Worm (Caenorhabditis elegans) whole organism, L3 larva: ENCODE measurements around the gene R53.8.

Experiments used
- R02D3.7 ChIP-seq: fragments of 150-350 bp; optimal IDR thresholded peaks from 2 replicates; lab custom pipeline; 2014; ENCODE audit warnings: missing biosample characterization, missing genetic modification characterization
- ZK546.5 ChIP-seq: sonication (generic microtip); optimal IDR thresholded peaks from 2 replicates; lab custom pipeline; 2017; ENCODE audit warnings: missing biosample characterization, missing genetic modification characterization
- aly-2 ChIP-seq: fragments of 150-350 bp; optimal IDR thresholded peaks from 2 replicates; lab custom pipeline; 2014; ENCODE audit warnings: missing biosample characterization, missing genetic modification characterization
- ama-1 ChIP-seq: fragments of 150-350 bp; optimal IDR thresholded peaks from 2 replicates; lab custom pipeline; 2018
- ceh-16 ChIP-seq: sonication (generic microtip); optimal IDR thresholded peaks from 2 replicates; lab custom pipeline; 2017; ENCODE audit warnings: missing biosample characterization, missing genetic modification characterization
- ceh-28 ChIP-seq: fragments of 150-350 bp; optimal IDR thresholded peaks from 2 replicates; lab custom pipeline; 2014; ENCODE audit warnings: missing biosample characterization, missing genetic modification reagents, missing genetic modification characterization
- ceh-82 ChIP-seq: fragments of 150-350 bp; optimal IDR thresholded peaks from 2 replicates; lab custom pipeline; 2014; ENCODE audit warnings: missing biosample characterization, missing genetic modification characterization
- ceh-9 ChIP-seq: sonication (generic microtip); optimal IDR thresholded peaks from 2 replicates; lab custom pipeline; 2018; ENCODE audit warnings: missing biosample characterization, missing genetic modification characterization
- daf-12 ChIP-seq: fragments of 150-350 bp; optimal IDR thresholded peaks from 2 replicates; lab custom pipeline; 2014; ENCODE audit warnings: missing biosample characterization, missing genetic modification reagents, missing genetic modification characterization
- egl-27 ChIP-seq: sonication (generic microtip); optimal IDR thresholded peaks from 4 replicates; lab custom pipeline; 2017; ENCODE audit warnings: missing biosample characterization, missing genetic modification reagents, missing genetic modification characterization
- egl-5 ChIP-seq: fragments of 150-350 bp; optimal IDR thresholded peaks from 2 replicates; lab custom pipeline; 2017; ENCODE audit warnings: missing biosample characterization, missing genetic modification reagents, missing genetic modification characterization, inconsistent platforms
- elt-1 ChIP-seq: fragments of 150-350 bp; optimal IDR thresholded peaks from 2 replicates; lab custom pipeline; 2014; ENCODE audit warnings: missing biosample characterization, missing genetic modification characterization
- elt-2 ChIP-seq: sonication (generic microtip); optimal IDR thresholded peaks from 2 replicates; lab custom pipeline; 2016; ENCODE audit warnings: missing genetic modification reagents, mild to moderate bottlenecking, missing genetic modification characterization, missing compliant biosample characterization
- elt-3 ChIP-seq, 3 experiments: fragments of 150-350 bp in 1 of 3; sonication (generic microtip) in 2 of 3; optimal IDR thresholded peaks; 2 replicates in 2 of 3; 4 replicates in 1 of 3; lab custom pipeline; 2014 to 2017; ENCODE audit warnings: missing biosample characterization in 3 of 3, missing genetic modification characterization in 3 of 3
- eor-1 ChIP-seq, 2 experiments: fragments of 150-350 bp; optimal IDR thresholded peaks; 2 replicates each; lab custom pipeline; 2014 to 2018; ENCODE audit warnings: missing biosample characterization in 2 of 2, missing genetic modification characterization in 2 of 2
- fos-1 ChIP-seq: fragments of 150-350 bp; optimal IDR thresholded peaks from 2 replicates; lab custom pipeline; 2014; ENCODE audit warnings: missing biosample characterization, missing genetic modification characterization
- hmg-11 ChIP-seq: sonication (generic microtip); optimal IDR thresholded peaks from 2 replicates; lab custom pipeline; 2016; ENCODE audit warnings: missing genetic modification characterization, missing compliant biosample characterization
- jun-1 ChIP-seq: fragments of 150-350 bp; optimal IDR thresholded peaks from 2 replicates; lab custom pipeline; 2014; ENCODE audit warnings: missing biosample characterization, missing genetic modification reagents, missing genetic modification characterization
- lin-15B ChIP-seq: fragments of 150-350 bp; optimal IDR thresholded peaks from 2 replicates; lab custom pipeline; 2014; ENCODE audit warnings: missing biosample characterization, missing genetic modification characterization
- lin-39 ChIP-seq: fragments of 150-350 bp; optimal IDR thresholded peaks from 2 replicates; lab custom pipeline; 2018; ENCODE audit warnings: missing biosample characterization, missing genetic modification reagents, missing genetic modification characterization
- lsy-12 ChIP-seq: sonication (generic microtip); optimal IDR thresholded peaks from 2 replicates; lab custom pipeline; 2016; ENCODE audit warnings: mild to moderate bottlenecking, missing genetic modification characterization, missing compliant biosample characterization
- mml-1 ChIP-seq: fragments of 150-350 bp; sonication (generic microtip); optimal IDR thresholded peaks from 3 replicates; lab custom pipeline; 2014; ENCODE audit warnings: missing biosample characterization, missing genetic modification characterization
- nfya-1 ChIP-seq: sonication (generic microtip); optimal IDR thresholded peaks from 2 replicates; lab custom pipeline; 2017; ENCODE audit warnings: missing genetic modification characterization, mild to moderate bottlenecking, missing compliant biosample characterization, antibody characterized with exemption, moderate library complexity; ENCODE audit not compliant: insufficient read depth
- nhr-11 ChIP-seq: fragments of 150-350 bp; optimal IDR thresholded peaks from 2 replicates; lab custom pipeline; 2014; ENCODE audit warnings: missing biosample characterization, missing genetic modification characterization
- nhr-23 ChIP-seq: fragments of 150-350 bp; optimal IDR thresholded peaks from 2 replicates; lab custom pipeline; 2014; ENCODE audit warnings: missing biosample characterization, missing genetic modification reagents, missing genetic modification characterization
- nhr-237 ChIP-seq: fragments of 150-350 bp; optimal IDR thresholded peaks from 2 replicates; lab custom pipeline; 2014; ENCODE audit warnings: missing biosample characterization, missing genetic modification characterization
- nhr-25 ChIP-seq: sonication (generic microtip); optimal IDR thresholded peaks from 2 replicates; lab custom pipeline; 2017; ENCODE audit warnings: missing biosample characterization, missing genetic modification characterization
- nhr-28 ChIP-seq: fragments of 150-350 bp; optimal IDR thresholded peaks from 2 replicates; lab custom pipeline; 2014; ENCODE audit warnings: missing biosample characterization, missing genetic modification characterization
- nhr-43 ChIP-seq: sonication (generic microtip); optimal IDR thresholded peaks from 2 replicates; lab custom pipeline; 2016; ENCODE audit warnings: mild to moderate bottlenecking, missing genetic modification characterization, missing compliant biosample characterization; ENCODE audit not compliant: poor library complexity, severe bottlenecking
- nhr-67 ChIP-seq: fragments of 150-350 bp; optimal IDR thresholded peaks from 2 replicates; lab custom pipeline; 2014; ENCODE audit warnings: missing biosample characterization, missing genetic modification characterization
- nhr-76 ChIP-seq: fragments of 150-350 bp; sonication (generic microtip); optimal IDR thresholded peaks from 5 replicates; lab custom pipeline; 2014; ENCODE audit warnings: missing biosample characterization, missing genetic modification characterization
- nhr-77 ChIP-seq: fragments of 150-350 bp; optimal IDR thresholded peaks from 2 replicates; lab custom pipeline; 2014; ENCODE audit warnings: missing biosample characterization, missing genetic modification characterization
- pha-4 ChIP-seq: fragments of 150-350 bp; optimal IDR thresholded peaks from 2 replicates; lab custom pipeline; 2014; ENCODE audit warnings: missing biosample characterization, missing genetic modification reagents, missing genetic modification characterization
- pqm-1 ChIP-seq: fragments of 150-350 bp; optimal IDR thresholded peaks from 2 replicates; lab custom pipeline; 2017; ENCODE audit warnings: missing biosample characterization, missing genetic modification characterization, inconsistent platforms
- sea-2 ChIP-seq: fragments of 150-350 bp; sonication (generic microtip); optimal IDR thresholded peaks from 4 replicates; lab custom pipeline; 2014; ENCODE audit warnings: missing biosample characterization, missing genetic modification reagents, missing genetic modification characterization
- skn-1 ChIP-seq: fragments of 150-350 bp; optimal IDR thresholded peaks from 2 replicates; lab custom pipeline; 2014; ENCODE audit warnings: missing biosample characterization, missing genetic modification characterization
- snpc-4 ChIP-seq: fragments of 150-350 bp; optimal IDR thresholded peaks from 2 replicates; lab custom pipeline; 2014; ENCODE audit warnings: missing biosample characterization, missing genetic modification characterization
- tbx-2 ChIP-seq: sonication (generic microtip); optimal IDR thresholded peaks from 2 replicates; lab custom pipeline; 2016; ENCODE audit warnings: mild to moderate bottlenecking, missing genetic modification characterization, missing compliant biosample characterization
- zag-1 ChIP-seq: fragments of 150-350 bp; optimal IDR thresholded peaks from 2 replicates; lab custom pipeline; 2014; ENCODE audit warnings: missing biosample characterization, missing genetic modification characterization
- ztf-11 ChIP-seq: fragments of 150-350 bp; optimal IDR thresholded peaks from 2 replicates; lab custom pipeline; 2014; ENCODE audit warnings: missing biosample characterization, missing genetic modification characterization
- ztf-4 ChIP-seq: fragments of 150-350 bp; optimal IDR thresholded peaks from 2 replicates; lab custom pipeline; 2014; ENCODE audit warnings: missing biosample characterization, missing genetic modification characterization

The R53.8 gene

ce11 chrII:9940430-9940829 lies 36.1 kb upstream of the R53.8 start, which contains the start of gene ufd-3:
Gene ufd-3, plus strand, starts transcription at chrII:9940753.
- TF ChIP-seq ceh-82 (tag; lab: Kevin White, UChicago) (no peak), nhr-77 (tag; lab: Kevin White, UChicago) (no peak), fos-1 (tag; lab: Kevin White, UChicago) (no peak), mml-1 (tag; lab: Kevin White, UChicago) (no peak), snpc-4 (tag; lab: Kevin White, UChicago) (peak; percentile 70), nhr-28 (no peak), ztf-11 (tag; lab: Kevin White, UChicago) (no peak), lin-39 (tag; lab: Kevin White, UChicago) (peak; percentile 81), ama-1 (lab: Kevin White, UChicago) (peak; percentile 33), zag-1 (no peak), egl-27 (tag; lab: Kevin White, UChicago) (peak; percentile 7), egl-5 (tag; lab: Kevin White, UChicago) (peak; percentile 23), nhr-25 (tag; lab: Kevin White, UChicago) (peak; percentile 76), ceh-28 (tag; lab: Kevin White, UChicago) (peak; percentile 46), elt-3 (tag; optimal IDR thresholded peaks at IDR 0.05; lab: Kevin White, UChicago) (no peak), lsy-12 (tag; lab: Kevin White, UChicago) (peak; percentile 39), nfya-1 (peak; percentile 91), skn-1 (tag; lab: Kevin White, UChicago) (peak; percentile 91), elt-1 (tag; lab: Kevin White, UChicago) (no peak), nhr-67 (tag; lab: Kevin White, UChicago) (no peak), lin-15B (tag; lab: Kevin White, UChicago) (peak; percentile 94), hmg-11 (peak; percentile 37), ceh-9 (tag; lab: Kevin White, UChicago) (no peak), R02D3.7 (tag; lab: Kevin White, UChicago) (peak; percentile 65), pqm-1 (tag; lab: Kevin White, UChicago) (peak; percentile 42), aly-2 (tag; lab: Kevin White, UChicago) (no peak), elt-2 (tag; lab: Kevin White, UChicago) (peak; percentile 29), jun-1 (no peak), nhr-43 (peak; percentile 90), eor-1 (tag; optimal IDR thresholded peaks at IDR 0.05; lab: Kevin White, UChicago) (no peak), nhr-23 (tag; lab: Kevin White, UChicago) (peak; percentile 89), daf-12 (tag; lab: Kevin White, UChicago) (no peak), nhr-11 (peak; percentile 72), pha-4 (tag; lab: Kevin White, UChicago) (peak; percentile 96), tbx-2 (tag; lab: Kevin White, UChicago) (peak; percentile 14), nhr-76 (tag; lab: Kevin White, UChicago) (no peak)

ce11 chrII:9943246-9943645 lies 33.3 kb upstream of the R53.8 start:
- TF ChIP-seq ZK546.5 (no peak), snpc-4 (tag; lab: Kevin White, UChicago) (no peak), lin-39 (tag; lab: Kevin White, UChicago) (no peak), aly-2 (tag; lab: Kevin White, UChicago) (no peak), ama-1 (lab: Kevin White, UChicago) (no peak), nhr-76 (tag; lab: Kevin White, UChicago) (no peak), elt-2 (tag; lab: Kevin White, UChicago) (no peak), ztf-4 (tag; lab: Kevin White, UChicago) (no peak), pqm-1 (tag; lab: Kevin White, UChicago) (no peak), ceh-16 (tag; lab: Kevin White, UChicago) (no peak), pha-4 (tag; lab: Kevin White, UChicago) (no peak), nhr-237 (no peak), sea-2 (GFP tag; lab: Kevin White, UChicago) (no peak)
- TF ChIP-seq, all 47 proteins: peak for 0

- no peak for TF ChIP-seq ceh-28 (tag; lab: Kevin White, UChicago)
- no peak for TF ChIP-seq pqm-1 (tag; lab: Kevin White, UChicago)
- no peak for TF ChIP-seq ceh-9 (tag; lab: Kevin White, UChicago)
- no peak for TF ChIP-seq ztf-11 (tag; lab: Kevin White, UChicago)
- no peak for TF ChIP-seq zag-1
Measured at ce11 chrII:9943837-9944236, 32.7 kb upstream of the R53.8 start, which contains the start of gene flad-1. Gene flad-1, plus strand, starts transcription at chrII:9944137.
